Fruit fly (Drosophila melanogaster): ENCODE data around the gene svp.

dm6 chr3R:12314236-12314635 lies 55.7 kb downstream of the svp start:
- TF ChIP-seq usp (GFP tag; optimal IDR thresholded peaks at IDR 0.05) (no peak), N (GFP tag; optimal IDR thresholded peaks at IDR 0.05) (no peak), dl (GFP tag; optimal IDR thresholded peaks at IDR 0.05; ENCODE audit: insufficient read depth in 1 of 2, partially characterized antibody in 2 of 2) (no peak), sage (GFP tag; optimal IDR thresholded peaks at IDR 0.05) (peak; percentile 86), jim (GFP tag; optimal IDR thresholded peaks at IDR 0.05) (no peak), brk (GFP tag; optimal IDR thresholded peaks at IDR 0.05) (peak; percentile 88), foxo (GFP tag; optimal IDR thresholded peaks at IDR 0.05) (peak in 1 of 2 experiments; percentile 90), woc (GFP tag; optimal IDR thresholded peaks at IDR 0.05) (peak; percentile 81), psq (GFP tag; optimal IDR thresholded peaks at IDR 0.05) (peak; percentile 92)
